Fruit fly (Drosophila melanogaster) whole organism, wandering third instar larva: ENCODE measurements around the gene CG32032.

Source experiments
- CG9705 ChIP-seq: fragments of 200-800 bp; sonication (Bioruptor generic); optimal IDR thresholded peaks from 2 replicates; lab custom pipeline; 2018; ENCODE audit warnings: missing biosample characterization, mild to moderate bottlenecking, missing genetic modification characterization
- Dfd ChIP-seq: fragments of >200 bp; optimal IDR thresholded peaks from 2 replicates; lab custom pipeline; 2017; ENCODE audit warnings: missing biosample characterization, missing genetic modification characterization
- Dif ChIP-seq: fragments of 200-275, 200-300 bp; sonication (Bioruptor generic); optimal IDR thresholded peaks from 2 replicates; lab custom pipeline; 2018; ENCODE audit warnings: missing biosample characterization, missing genetic modification characterization; ENCODE audit not compliant: partially characterized antibody
- GATAd ChIP-seq: sonication (Bioruptor generic); optimal IDR thresholded peaks from 2 replicates; lab custom pipeline; 2016; ENCODE audit warnings: missing biosample characterization, missing genetic modification characterization
- HLH106 ChIP-seq: fragments of 200-800 bp; optimal IDR thresholded peaks from 3 replicates; lab custom pipeline; 2019; ENCODE audit warnings: missing biosample characterization, mild to moderate bottlenecking, missing genetic modification characterization, moderate library complexity
- Hnf4 ChIP-seq: fragments of 200-800 bp; sonication (Bioruptor generic); optimal IDR thresholded peaks from 2 replicates; lab custom pipeline; 2016; ENCODE audit warnings: missing biosample characterization, mild to moderate bottlenecking, missing genetic modification characterization
- Hr78 ChIP-seq: fragments of >200 bp; optimal IDR thresholded peaks from 2 replicates; lab custom pipeline; 2017; ENCODE audit warnings: missing biosample characterization, missing genetic modification characterization
- Jra ChIP-seq: sonication (Bioruptor generic); optimal IDR thresholded peaks from 2 replicates; lab custom pipeline; 2016; ENCODE audit warnings: missing biosample characterization, missing genetic modification characterization
- N ChIP-seq: fragments of >200 bp; optimal IDR thresholded peaks from 2 replicates; lab custom pipeline; 2018; ENCODE audit warnings: missing biosample characterization, missing external identifiers, missing genetic modification characterization
- OdsH ChIP-seq: fragments of 200-800 bp; sonication (Bioruptor generic); optimal IDR thresholded peaks from 2 replicates; lab custom pipeline; 2016; ENCODE audit warnings: missing biosample characterization, mild to moderate bottlenecking, missing genetic modification characterization
- Rel ChIP-seq, 2 experiments: fragments of 200-800 bp; sonication (Bioruptor generic) in 1 of 2; optimal IDR thresholded peaks; 2 replicates in 1 of 2; 3 replicates in 1 of 2; lab custom pipeline; 2016 to 2019; ENCODE audit warnings: mild to moderate bottlenecking in 2 of 2, missing biosample characterization in 2 of 2, missing genetic modification characterization in 2 of 2, moderate library complexity in 1 of 2
- br ChIP-seq: fragments of 200-800 bp; sonication (Bioruptor generic); optimal IDR thresholded peaks from 2 replicates; lab custom pipeline; 2016; ENCODE audit warnings: missing biosample characterization, missing genetic modification characterization
- brk ChIP-seq: fragments of 200-800 bp; sonication (Bioruptor generic); optimal IDR thresholded peaks from 2 replicates; lab custom pipeline; 2016; ENCODE audit warnings: missing biosample characterization, mild to moderate bottlenecking, missing genetic modification characterization
- dl ChIP-seq, 2 experiments: fragments of 175-275, 200-275 bp in 1 of 2; fragments of 200-275 bp in 1 of 2; sonication (Bioruptor generic); optimal IDR thresholded peaks; lab custom pipeline; 2018; ENCODE audit warnings: mild to moderate bottlenecking in 2 of 2, missing biosample characterization in 2 of 2, missing genetic modification characterization in 2 of 2, moderate library complexity in 2 of 2; ENCODE audit not compliant: partially characterized antibody in 2 of 2, insufficient read depth in 1 of 2
- dmrt93B ChIP-seq: fragments of 200-800 bp; sonication (Bioruptor generic); optimal IDR thresholded peaks from 2 replicates; lab custom pipeline; 2018; ENCODE audit warnings: missing biosample characterization, mild to moderate bottlenecking, missing genetic modification characterization
- dsf ChIP-seq: sonication (Bioruptor generic); optimal IDR thresholded peaks from 2 replicates; lab custom pipeline; 2016; ENCODE audit warnings: missing biosample characterization, missing genetic modification characterization, borderline replicate concordance
- ey ChIP-seq: fragments of 200-800 bp; sonication (Bioruptor generic); optimal IDR thresholded peaks from 2 replicates; lab custom pipeline; 2016; ENCODE audit warnings: missing biosample characterization, missing genetic modification characterization
- foxo ChIP-seq, 2 experiments: fragments of 200-800 bp; sonication (Bioruptor generic); optimal IDR thresholded peaks; 2 replicates in 1 of 2; 3 replicates in 1 of 2; lab custom pipeline; 2016 to 2017; ENCODE audit warnings: missing biosample characterization in 2 of 2, missing genetic modification characterization in 2 of 2
- jim ChIP-seq: fragments of 175-275, 200-325 bp; sonication (Bioruptor generic); optimal IDR thresholded peaks from 2 replicates; lab custom pipeline; 2016; ENCODE audit warnings: missing biosample characterization, mild to moderate bottlenecking, missing genetic modification characterization
- lola ChIP-seq: fragments of >200 bp; optimal IDR thresholded peaks from 2 replicates; lab custom pipeline; 2017; ENCODE audit warnings: missing biosample characterization, missing genetic modification characterization
- pan ChIP-seq: fragments of >200 bp; optimal IDR thresholded peaks from 2 replicates; lab custom pipeline; 2017
- psq ChIP-seq: fragments of 200-800 bp; sonication (Bioruptor generic); optimal IDR thresholded peaks from 3 replicates; lab custom pipeline; 2017; ENCODE audit warnings: missing biosample characterization, mild to moderate bottlenecking, missing genetic modification characterization, moderate library complexity
- rgr ChIP-seq: fragments of 200-800 bp; sonication (Bioruptor generic); optimal IDR thresholded peaks from 3 replicates; lab custom pipeline; 2016; ENCODE audit warnings: missing biosample characterization, mild to moderate bottlenecking, missing genetic modification characterization
- sage ChIP-seq: fragments of 200-800 bp; sonication (Bioruptor generic); optimal IDR thresholded peaks from 2 replicates; lab custom pipeline; 2016; ENCODE audit warnings: missing biosample characterization, mild to moderate bottlenecking, missing genetic modification characterization
- sv ChIP-seq: fragments of 200-800 bp; sonication (Bioruptor generic); optimal IDR thresholded peaks from 3 replicates; lab custom pipeline; 2016; ENCODE audit warnings: missing biosample characterization, missing genetic modification characterization
- tai ChIP-seq: sonication (Bioruptor generic); optimal IDR thresholded peaks from 2 replicates; lab custom pipeline; 2016; ENCODE audit warnings: missing biosample characterization, missing genetic modification characterization
- woc ChIP-seq: sonication (Bioruptor generic); optimal IDR thresholded peaks from 2 replicates; lab custom pipeline; 2016; ENCODE audit warnings: missing biosample characterization, mild to moderate bottlenecking, missing genetic modification characterization

The CG32032 gene

dm6 chr3L:9113582-9114282 is 20.9 kb downstream of the CG32032 start:
- TF ChIP-seq Jra (GFP tag; lab: Kevin White, UChicago): no peak
- peak; percentile 87 for TF ChIP-seq Dfd (GFP tag; lab: Kevin White, UChicago)
- TF ChIP-seq, all 38 proteins: peak for 1

dm6 chr3L:9114404-9114803 is 21.6 kb downstream of the CG32032 start:
- TF ChIP-seq tai (GFP tag; lab: Kevin White, UChicago) (no peak), br (GFP tag; lab: Kevin White, UChicago) (no peak), Dfd (GFP tag; lab: Kevin White, UChicago) (peak; percentile 80), jim (no peak), sv (GFP tag; lab: Kevin White, UChicago) (no peak), pan (lab: Kevin White, UChicago) (no peak), brk (GFP tag; lab: Kevin White, UChicago) (no peak)

- TF ChIP-seq Dfd (GFP tag; lab: Kevin White, UChicago) (peak; percentile 1), lola (no peak)
Observed at dm6 chr3L:9115654-9116053, 22.8 kb downstream of the CG32032 start.

dm6 chr3L:9119564-9119963 is 26.7 kb downstream of the CG32032 start:
- TF ChIP-seq Jra (GFP tag; lab: Kevin White, UChicago) (no peak), foxo (GFP tag; optimal IDR thresholded peaks at IDR 0.05; lab: Kevin White, UChicago) (peak in 1 of 2 experiments; percentile 16), HLH106 (tag; lab: Kevin White, UChicago) (peak; percentile 3)

- TF ChIP-seq jim (no peak), GATAd (GFP tag; lab: Kevin White, UChicago) (no peak), Hnf4 (no peak), pan (lab: Kevin White, UChicago) (no peak), Jra (GFP tag; lab: Kevin White, UChicago) (no peak), tai (GFP tag; lab: Kevin White, UChicago) (no peak), rgr (no peak), Rel (GFP tag; optimal IDR thresholded peaks at IDR 0.05; lab: Kevin White, UChicago) (no peak), Rel (tag; optimal IDR thresholded peaks at IDR 0.05; lab: Kevin White, UChicago) (no peak), woc (GFP tag; lab: Kevin White, UChicago) (no peak)
Observed at dm6 chr3L:9121289-9121688, 28.4 kb downstream of the CG32032 start.

- TF ChIP-seq Hr78 (no peak), Dfd (GFP tag; lab: Kevin White, UChicago) (peak; percentile 27)
Observed at dm6 chr3L:9124923-9125260, 32.0 kb downstream of the CG32032 start.

- TF ChIP-seq brk (GFP tag; lab: Kevin White, UChicago) (no peak), OdsH (GFP tag; lab: Kevin White, UChicago) (no peak), dmrt93B (GFP tag; lab: Kevin White, UChicago) (no peak), br (GFP tag; lab: Kevin White, UChicago) (no peak), Dfd (GFP tag; lab: Kevin White, UChicago) (no peak), ey (GFP tag; lab: Kevin White, UChicago) (no peak), N (no peak), sage (no peak), dsf (GFP tag; lab: Kevin White, UChicago) (no peak), Jra (GFP tag; lab: Kevin White, UChicago) (no peak), Dif (GFP tag; lab: Kevin White, UChicago) (peak; percentile 75), psq (GFP tag; lab: Kevin White, UChicago) (no peak), dl (GFP tag; optimal IDR thresholded peaks at IDR 0.05; lab: Kevin White, UChicago; ENCODE audit: insufficient read depth in 1 of 2, partially characterized antibody in 2 of 2) (peak; percentile 62 to 69), CG9705 (no peak)
Observed at dm6 chr3L:9125261-9126020, 32.6 kb downstream of the CG32032 start.
